Fruit fly (Drosophila melanogaster): Measurements from ENCODE around the gene CG6683.

Gene CG6683

DNA sequence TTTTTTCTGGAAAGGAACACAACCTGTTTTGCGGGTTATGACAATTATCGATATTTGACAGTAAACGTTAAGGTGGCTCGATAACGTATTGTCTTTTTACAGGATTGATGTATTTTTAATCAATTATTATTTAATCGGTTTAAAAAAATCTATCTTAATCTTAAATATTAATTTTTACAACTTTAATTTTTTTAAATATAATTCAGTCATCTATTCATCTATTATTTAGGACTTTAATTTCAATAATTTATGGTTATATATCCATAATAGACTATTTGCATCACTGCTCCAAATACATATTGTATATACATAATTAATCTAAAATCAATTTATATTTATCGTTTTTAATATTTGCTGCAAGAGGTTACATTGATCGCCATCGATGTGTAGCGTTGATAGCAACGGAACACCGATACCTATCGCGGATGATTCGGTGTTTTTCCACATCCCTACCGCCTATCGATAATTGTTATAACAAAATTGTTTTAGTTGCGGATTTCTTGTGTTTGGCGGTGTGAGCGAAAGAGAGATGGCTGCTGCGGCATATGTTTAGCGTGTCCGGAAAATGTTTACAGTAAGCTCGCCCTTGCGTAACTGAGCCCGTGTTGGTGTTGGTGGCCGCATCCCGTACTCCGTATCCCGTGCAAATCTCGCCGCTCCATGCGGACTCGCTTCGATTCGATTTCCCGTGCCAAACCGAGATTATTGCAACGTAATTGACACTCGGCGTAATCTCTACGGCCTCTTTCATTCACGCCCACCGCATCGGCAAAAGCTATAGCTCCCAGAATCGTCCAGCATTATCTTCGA, 10.3 kb upstream of the CG6683 start, which contains the start of the genes GstO1 and foi (continued):
- peak in 1 of 2 experiments; percentile 19 for TF ChIP-seq dpn (GFP tag; optimal IDR thresholded peaks at IDR 0.05)
- peak; percentile 3 for TF ChIP-seq Hsf (GFP tag; optimal IDR thresholded peaks at IDR 0.05)
- TF ChIP-seq ci (GFP tag; IDR thresholded peaks at IDR 0.05), result peak; percentile 66; the same call in 2 of the 3 replicates
- peak; percentile 99 for TF ChIP-seq tna (GFP tag; IDR thresholded peaks at IDR 0.05; ENCODE audit: partially characterized antibody)
- no peak for TF ChIP-seq CG2202 (tag; optimal IDR thresholded peaks at IDR 0.05)
- peak; percentile 19 for TF ChIP-seq CG13775 (GFP tag; optimal IDR thresholded peaks at IDR 0.05)
- peak; percentile 93 for TF ChIP-seq Sry-δ (GFP tag; optimal IDR thresholded peaks at IDR 0.05)
- TF ChIP-seq CG4617 (GFP tag; optimal IDR thresholded peaks at IDR 0.05; ENCODE audit: borderline replicate concordance), result no peak
- TF ChIP-seq ara (GFP tag; IDR thresholded peaks at IDR 0.05), result no peak
- no peak for TF ChIP-seq CG18599 (GFP tag; optimal IDR thresholded peaks at IDR 0.05)
- peak; percentile 99 for TF ChIP-seq CG6791 (GFP tag; IDR thresholded peaks at IDR 0.05; ENCODE audit: partially characterized antibody)
- peak; percentile 74 for TF ChIP-seq Rfx (GFP tag; IDR thresholded peaks at IDR 0.05)
- peak; percentile 94 for TF ChIP-seq zen2 (GFP tag; IDR thresholded peaks at IDR 0.05; ENCODE audit: partially characterized antibody)
- TF ChIP-seq CG15514 (GFP tag; optimal IDR thresholded peaks at IDR 0.05), result peak; percentile 88
- peak; percentile 37 for TF ChIP-seq Dek (tag; optimal IDR thresholded peaks at IDR 0.05)
- peak; percentile 94 for TF ChIP-seq Dll (GFP tag; IDR thresholded peaks at IDR 0.05; ENCODE audit: partially characterized antibody)
- no peak for TF ChIP-seq CG8359 (GFP tag; optimal IDR thresholded peaks at IDR 0.05; ENCODE audit: borderline replicate concordance)
- TF ChIP-seq D19A (tag; optimal IDR thresholded peaks at IDR 0.05), result peak; percentile 25
- peak; percentile 11; the same call in 1 of the 2 replicates for TF ChIP-seq ranshi (GFP tag; IDR thresholded peaks at IDR 0.05)
- TF ChIP-seq CG34422 (GFP tag; IDR thresholded peaks at IDR 0.05), result peak; percentile 31; the same call in 2 of the 3 replicates
- TF ChIP-seq shn (GFP tag; optimal IDR thresholded peaks at IDR 0.05), result no peak
- TF ChIP-seq HLHmδ (GFP tag; optimal IDR thresholded peaks at IDR 0.05), result peak; percentile 24
- TF ChIP-seq pb (GFP tag; optimal IDR thresholded peaks at IDR 0.05), result peak; percentile 25
- TF ChIP-seq scrt (GFP tag; optimal IDR thresholded peaks at IDR 0.05), result peak; percentile 0
- TF ChIP-seq Scr (GFP tag; IDR thresholded peaks at IDR 0.05; ENCODE audit: partially characterized antibody), result peak; percentile 97
- no peak for TF ChIP-seq CG7786 (GFP tag; optimal IDR thresholded peaks at IDR 0.05)
- peak; percentile 90 for TF ChIP-seq CG9932 (GFP tag; IDR thresholded peaks at IDR 0.05)
- TF ChIP-seq CG16813 (GFP tag; IDR thresholded peaks at IDR 0.05; ENCODE audit: partially characterized antibody), result peak; percentile 99
- peak; percentile 72 for TF ChIP-seq CG12659 (GFP tag; optimal IDR thresholded peaks at IDR 0.05)
- TF ChIP-seq chn (GFP tag; optimal IDR thresholded peaks at IDR 0.05), result peak; percentile 15
- TF ChIP-seq nom (GFP tag; optimal IDR thresholded peaks at IDR 0.05), result peak; percentile 13
- TF ChIP-seq CG17802 (tag; optimal IDR thresholded peaks at IDR 0.05), result no peak
- no peak for TF ChIP-seq CG4730 (GFP tag; IDR thresholded peaks at IDR 0.05)
- TF ChIP-seq dmrt11E (tag; optimal IDR thresholded peaks at IDR 0.05), result no peak
- no peak for TF ChIP-seq CG15696 (tag; optimal IDR thresholded peaks at IDR 0.05)
- no peak for TF ChIP-seq NC2β (GFP tag; optimal IDR thresholded peaks at IDR 0.05)
- TF ChIP-seq pzg (GFP tag; optimal IDR thresholded peaks at IDR 0.05), result peak; percentile 89
- TF ChIP-seq slbo (GFP tag; IDR thresholded peaks at IDR 0.05), result peak; percentile 68
- TF ChIP-seq pfk (GFP tag; optimal IDR thresholded peaks at IDR 0.05), result peak; percentile 5
- peak; percentile 21; the same call in 1 of the 2 replicates for TF ChIP-seq Ptx1 (GFP tag; IDR thresholded peaks at IDR 0.05)
- no peak for TF ChIP-seq sc (optimal IDR thresholded peaks at IDR 0.05)
- TF ChIP-seq sc (GFP tag; optimal IDR thresholded peaks at IDR 0.05), result no peak
- TF ChIP-seq lilli (GFP tag; optimal IDR thresholded peaks at IDR 0.05), result peak; percentile 40
- TF ChIP-seq Max (GFP tag; optimal IDR thresholded peaks at IDR 0.05), result no peak
- peak; percentile 54 for TF ChIP-seq Nf-YC (tag; optimal IDR thresholded peaks at IDR 0.05)
- TF ChIP-seq CG6272 (GFP tag; IDR thresholded peaks at IDR 0.05), result peak; percentile 60; the same call in 1 of the 2 replicates
- peak; percentile 69 for TF ChIP-seq Dp (GFP tag; optimal IDR thresholded peaks at IDR 0.05)
- peak; percentile 14 for TF ChIP-seq CHES-1-like (GFP tag; optimal IDR thresholded peaks at IDR 0.05)
